Worm (Caenorhabditis elegans) whole organism, early embryonic: ENCODE data around the gene lmtr-5.

Experiments
- F13C5.2 ChIP-seq: sonication (generic microtip); optimal IDR thresholded peaks from 2 replicates; lab custom pipeline; 2017; ENCODE audit warnings: mild to moderate bottlenecking, missing genetic modification characterization, inconsistent platforms, missing compliant biosample characterization
- aly-1 ChIP-seq: sonication (generic microtip); optimal IDR thresholded peaks from 2 replicates; lab custom pipeline; 2016; ENCODE audit warnings: missing genetic modification characterization, missing compliant biosample characterization
- ama-1 ChIP-seq: fragments of 150-350 bp; optimal IDR thresholded peaks from 2 replicates; lab custom pipeline; 2014
- ets-7 ChIP-seq: sonication (generic microtip); optimal IDR thresholded peaks from 2 replicates; lab custom pipeline; 2016; ENCODE audit warnings: missing genotype, missing genetic modification characterization, missing compliant biosample characterization
- flt-1 ChIP-seq: fragments of 200-800 bp; sonication (Bioruptor generic); IDR thresholded peaks from 2 replicates; pipeline ENCODE4 v1.3.6; 2022; ENCODE audit warnings: missing genetic modification characterization, missing compliant biosample characterization
- hmbx-1 ChIP-seq: sonication (generic microtip); optimal IDR thresholded peaks from 2 replicates; lab custom pipeline; 2016; ENCODE audit warnings: mild to moderate bottlenecking, missing genetic modification characterization, missing compliant biosample characterization
- hmg-4 ChIP-seq: fragments of 200-800 bp; sonication (Bioruptor generic); optimal IDR thresholded peaks from 2 replicates; lab custom pipeline; 2018; ENCODE audit warnings: mild to moderate bottlenecking, missing genetic modification characterization, missing compliant biosample characterization
- pes-1 ChIP-seq: fragments of 200-800 bp; sonication (Bioruptor generic); IDR thresholded peaks from 2 replicates; pipeline ENCODE4 v1.3.6; 2022; ENCODE audit warnings: missing genetic modification reagents, missing genetic modification characterization, missing compliant biosample characterization
- tbx-11 ChIP-seq: fragments of 200-800 bp; sonication (Bioruptor generic); IDR thresholded peaks from 2 replicates; pipeline ENCODE4 v1.3.6; 2022; ENCODE audit warnings: missing genetic modification characterization, missing compliant biosample characterization

- TF ChIP-seq ama-1 (lab: Kevin White, UChicago) (no peak), pes-1 (GFP tag; lab: Robert Waterston, UW) (no peak), ets-7 (no peak), F13C5.2 (tag; lab: Kevin White, UChicago) (no peak), flt-1 (GFP tag; lab: Robert Waterston, UW) (no peak), aly-1 (tag; lab: Kevin White, UChicago) (no peak), hmg-4 (GFP tag; lab: Kevin White, UChicago) (no peak), tbx-11 (GFP tag; lab: Robert Waterston, UW) (no peak), hmbx-1 (tag; lab: Kevin White, UChicago) (no peak)
Observed at ce11 chrIII:3163448-3163847, 20.0 kb upstream of the lmtr-5 start.
